Fruit fly (Drosophila melanogaster): ENCODE results near the gene Vha68-2.
A peak's percentile ranks its signal among the peaks of the same experiment; 100 is the strongest.

Gene Vha68-2

DNA sequence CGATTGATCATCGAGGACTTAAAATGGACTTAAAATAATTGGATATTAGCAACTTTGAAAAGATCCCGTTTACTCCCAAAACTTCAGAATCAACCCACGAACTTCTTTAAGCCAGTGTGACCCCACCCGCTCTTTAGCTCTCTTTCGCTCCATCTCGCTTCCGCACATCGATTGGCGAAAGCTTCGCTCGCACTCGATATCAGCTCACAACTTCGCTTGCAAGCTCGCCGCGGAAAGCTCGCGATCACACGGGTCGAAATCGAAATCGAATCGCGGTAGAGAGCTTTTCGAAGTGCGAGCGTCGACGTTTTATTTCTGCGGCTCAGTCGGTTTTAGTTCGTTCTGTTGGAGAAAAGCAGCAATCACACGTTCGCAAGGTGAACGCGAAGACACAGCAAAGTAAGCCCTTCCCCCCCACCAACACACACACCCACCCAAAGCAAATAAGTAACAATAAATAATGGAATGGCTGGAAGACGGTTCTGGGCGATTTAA lies at the start of gene Vha68-2 (continued):
- no peak for TF ChIP-seq pita (GFP tag; optimal IDR thresholded peaks at IDR 0.05)
- no peak for TF ChIP-seq B-H1 (GFP tag; IDR thresholded peaks at IDR 0.05)
- TF ChIP-seq dpn (GFP tag; optimal IDR thresholded peaks at IDR 0.05): peak; percentile 60 to 61
- TF ChIP-seq CG7271 (tag; optimal IDR thresholded peaks at IDR 0.05): no peak
- TF ChIP-seq pnt (GFP tag; optimal IDR thresholded peaks at IDR 0.05): no peak
- TF ChIP-seq CG12659 (GFP tag; optimal IDR thresholded peaks at IDR 0.05): peak; percentile 86
- peak; percentile 55 for TF ChIP-seq org-1 (GFP tag; optimal IDR thresholded peaks at IDR 0.05)
- no peak for TF ChIP-seq tll (GFP tag; optimal IDR thresholded peaks at IDR 0.05)
- TF ChIP-seq zen (tag; optimal IDR thresholded peaks at IDR 0.05): no peak
- TF ChIP-seq MTF-1 (GFP tag; optimal IDR thresholded peaks at IDR 0.05; ENCODE audit: borderline replicate concordance): no peak
- no peak for TF ChIP-seq phol (tag; optimal IDR thresholded peaks at IDR 0.05)
- TF ChIP-seq salm (tag; optimal IDR thresholded peaks at IDR 0.05): peak; percentile 16
- no peak for TF ChIP-seq prd (optimal IDR thresholded peaks at IDR 0.05)
- no peak for TF ChIP-seq prd (GFP tag; IDR thresholded peaks at IDR 0.05)
- peak; percentile 67 for TF ChIP-seq CG2120 (GFP tag; optimal IDR thresholded peaks at IDR 0.05)
- no peak for TF ChIP-seq gcm2 (GFP tag; optimal IDR thresholded peaks at IDR 0.05)
- TF ChIP-seq CG17328 (GFP tag; IDR thresholded peaks at IDR 0.05): peak; percentile 57
- no peak for TF ChIP-seq CG8359 (GFP tag; optimal IDR thresholded peaks at IDR 0.05; ENCODE audit: borderline replicate concordance)
- peak; percentile 56 for TF ChIP-seq Hand (GFP tag; optimal IDR thresholded peaks at IDR 0.05)
- no peak for TF ChIP-seq CG33557 (GFP tag; optimal IDR thresholded peaks at IDR 0.05)
- TF ChIP-seq mirr (GFP tag; optimal IDR thresholded peaks at IDR 0.05): peak; percentile 52
- TF ChIP-seq CG8089 (GFP tag; optimal IDR thresholded peaks at IDR 0.05): peak; percentile 58
- TF ChIP-seq Bdp1 (GFP tag; optimal IDR thresholded peaks at IDR 0.05): no peak
- TF ChIP-seq CG18476 (GFP tag; optimal IDR thresholded peaks at IDR 0.05): peak; percentile 95
- peak; percentile 8 for TF ChIP-seq CG31365 (tag; optimal IDR thresholded peaks at IDR 0.05)
- TF ChIP-seq danr (GFP tag; IDR thresholded peaks at IDR 0.05): no peak
- TF ChIP-seq fd96Cb (tag; optimal IDR thresholded peaks at IDR 0.05): no peak
- no peak for TF ChIP-seq en (GFP tag; optimal IDR thresholded peaks at IDR 0.05)
- TF ChIP-seq CG32772 (GFP tag; IDR thresholded peaks at IDR 0.05): no peak
- peak; percentile 79 for TF ChIP-seq HmgD (GFP tag; optimal IDR thresholded peaks at IDR 0.05)
- TF ChIP-seq maf-S (GFP tag; optimal IDR thresholded peaks at IDR 0.05): peak; percentile 46
- TF ChIP-seq CHES-1-like (GFP tag; optimal IDR thresholded peaks at IDR 0.05): peak; percentile 59
- no peak for TF ChIP-seq CG10979 (tag; optimal IDR thresholded peaks at IDR 0.05)
- no peak for TF ChIP-seq CG10274 (GFP tag; optimal IDR thresholded peaks at IDR 0.05)
- TF ChIP-seq CG13123 (GFP tag; optimal IDR thresholded peaks at IDR 0.05): peak; percentile 35
- peak; percentile 51 for TF ChIP-seq dm (GFP tag; optimal IDR thresholded peaks at IDR 0.05)
- peak; percentile 73 for TF ChIP-seq slbo (GFP tag; IDR thresholded peaks at IDR 0.05)
- peak; percentile 76; the same call in 2 of the 3 replicates for TF ChIP-seq CG6791 (GFP tag; IDR thresholded peaks at IDR 0.05; ENCODE audit: partially characterized antibody)
- TF ChIP-seq Dbx (GFP tag; IDR thresholded peaks at IDR 0.05): peak; percentile 58; the same call in 2 of the 3 replicates
- TF ChIP-seq NK7.1 (GFP tag; optimal IDR thresholded peaks at IDR 0.05): no peak
- no peak for TF ChIP-seq CG5245 (GFP tag; optimal IDR thresholded peaks at IDR 0.05)
- TF ChIP-seq Hmx (GFP tag; optimal IDR thresholded peaks at IDR 0.05): no peak
- TF ChIP-seq MESR4 (GFP tag; optimal IDR thresholded peaks at IDR 0.05): peak; percentile 18
- no peak for TF ChIP-seq CG6654 (GFP tag; optimal IDR thresholded peaks at IDR 0.05)
- no peak for TF ChIP-seq CG5953 (GFP tag; IDR thresholded peaks at IDR 0.05)
- TF ChIP-seq CG13296 (GFP tag; optimal IDR thresholded peaks at IDR 0.05): peak; percentile 41
- no peak for TF ChIP-seq kah (GFP tag; optimal IDR thresholded peaks at IDR 0.05)
- TF ChIP-seq CG7963 (GFP tag; IDR thresholded peaks at IDR 0.05; ENCODE audit: partially characterized antibody): peak; percentile 59; the same call in 1 of the 3 replicates
- TF ChIP-seq gsb-n (tag; optimal IDR thresholded peaks at IDR 0.05): no peak
- no peak for TF ChIP-seq ham (GFP tag; IDR thresholded peaks at IDR 0.05)
- no peak for TF ChIP-seq Fer2 (tag; optimal IDR thresholded peaks at IDR 0.05)

Data from whole organism, embryonic.